Fruit fly (Drosophila melanogaster): ENCODE results near the gene Ccdc58.

Ccdc58 gene

DNA sequence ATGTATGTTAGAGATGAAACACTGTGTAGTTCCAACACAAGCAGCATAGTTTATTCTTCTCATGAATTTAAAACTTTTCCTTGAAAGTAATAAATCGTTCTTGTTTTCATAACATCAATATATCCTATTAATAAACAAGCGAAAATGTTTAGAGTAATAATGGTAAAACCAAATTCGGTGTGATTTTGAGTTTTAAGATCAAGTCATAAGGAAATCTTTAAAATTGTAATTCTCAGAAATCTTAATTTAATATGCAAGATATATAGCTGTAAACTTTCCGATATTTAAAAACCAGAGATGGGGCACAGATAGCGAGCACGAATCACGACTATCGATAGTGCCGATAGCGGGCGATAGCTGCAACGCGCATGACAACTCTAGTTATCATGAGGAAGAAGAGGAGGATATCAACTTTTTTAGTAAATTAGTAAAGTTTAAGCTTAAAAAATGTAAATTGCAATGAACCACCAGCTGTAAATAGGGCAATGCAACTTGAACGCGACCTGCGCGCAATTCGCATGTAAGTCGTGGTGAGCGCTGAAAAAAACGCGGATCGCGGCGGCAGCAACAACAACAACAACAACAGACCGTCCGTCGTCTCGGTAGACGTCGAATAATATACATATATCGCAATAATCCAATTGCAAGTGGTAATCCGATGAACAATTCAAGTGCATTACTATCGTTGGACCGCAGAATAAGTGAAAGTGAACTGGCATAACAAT, 13.0 kb downstream of the Ccdc58 start, which contains the start of the genes Fibp and Deaf1:
Fibp (minus strand) TSS at position 161 of the 725 bp plus-strand sequence.
Deaf1 (plus strand) TSS at position 368 of the 725 bp plus-strand sequence.
- TF ChIP-seq pad (GFP tag; optimal IDR thresholded peaks at IDR 0.05) (peak; percentile 59), CG7045 (GFP tag; optimal IDR thresholded peaks at IDR 0.05) (peak; percentile 76), toe (GFP tag; optimal IDR thresholded peaks at IDR 0.05) (peak; percentile 94), tj (GFP tag; optimal IDR thresholded peaks at IDR 0.05) (peak; percentile 43), CG11617 (GFP tag; optimal IDR thresholded peaks at IDR 0.05) (peak; percentile 85), cic (GFP tag; optimal IDR thresholded peaks at IDR 0.05) (no peak), CG33017 (tag; optimal IDR thresholded peaks at IDR 0.05) (peak; percentile 65), CG5204 (GFP tag; optimal IDR thresholded peaks at IDR 0.05) (no peak), bab1 (GFP tag; optimal IDR thresholded peaks at IDR 0.05) (peak; percentile 79), CG1620 (GFP tag; optimal IDR thresholded peaks at IDR 0.05) (peak; percentile 87), CG7101 (tag; optimal IDR thresholded peaks at IDR 0.05) (peak; percentile 80), ovo (GFP tag; optimal IDR thresholded peaks at IDR 0.05) (peak; percentile 76), cnc (optimal IDR thresholded peaks at IDR 0.05) (no peak), kay (GFP tag; ENCODE audit: borderline replicate concordance) (no peak), Crg-1 (GFP tag; optimal IDR thresholded peaks at IDR 0.05) (peak; percentile 81), CG14711 (tag; optimal IDR thresholded peaks at IDR 0.05) (peak; percentile 96), CG12768 (GFP tag; optimal IDR thresholded peaks at IDR 0.05) (peak; percentile 74), Hr96 (GFP tag; optimal IDR thresholded peaks at IDR 0.05) (peak; percentile 88), Clk (GFP tag; optimal IDR thresholded peaks at IDR 0.05) (peak; percentile 66), Mnt (GFP tag; optimal IDR thresholded peaks at IDR 0.05) (peak; percentile 40)

DNA sequence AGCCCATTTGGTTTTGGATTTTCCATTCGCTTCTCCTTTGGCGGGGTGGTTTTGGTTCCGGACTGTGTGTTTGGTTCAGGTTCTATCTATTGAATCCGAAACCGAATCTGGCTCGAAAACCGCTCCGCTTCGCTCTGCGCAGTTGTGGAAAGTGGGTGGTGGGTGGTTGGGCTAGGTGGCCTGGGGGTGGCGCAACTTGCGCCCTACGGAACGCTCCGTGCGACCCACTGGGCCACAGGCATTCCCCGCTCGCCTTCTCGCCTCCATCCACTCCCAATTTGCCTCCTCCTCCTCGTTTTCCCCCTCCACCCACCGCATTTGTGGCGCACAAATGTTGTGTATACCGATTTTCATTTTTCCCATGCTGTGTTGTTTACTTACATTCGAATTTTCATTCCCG, 13.7 kb downstream of the Ccdc58 start:
- no peak for TF ChIP-seq cic (GFP tag; optimal IDR thresholded peaks at IDR 0.05)
- TF ChIP-seq bab1 (GFP tag; optimal IDR thresholded peaks at IDR 0.05): no peak
- no peak for TF ChIP-seq Mnt (GFP tag; optimal IDR thresholded peaks at IDR 0.05)
- no peak for TF ChIP-seq toe (GFP tag; optimal IDR thresholded peaks at IDR 0.05)
- no peak for TF ChIP-seq kay (GFP tag; ENCODE audit: borderline replicate concordance)
- TF ChIP-seq ovo (GFP tag; optimal IDR thresholded peaks at IDR 0.05): no peak
- no peak for TF ChIP-seq CG12768 (GFP tag; optimal IDR thresholded peaks at IDR 0.05)
- TF ChIP-seq CG33017 (tag; optimal IDR thresholded peaks at IDR 0.05): no peak
- no peak for TF ChIP-seq CG11617 (GFP tag; optimal IDR thresholded peaks at IDR 0.05)

DNA sequence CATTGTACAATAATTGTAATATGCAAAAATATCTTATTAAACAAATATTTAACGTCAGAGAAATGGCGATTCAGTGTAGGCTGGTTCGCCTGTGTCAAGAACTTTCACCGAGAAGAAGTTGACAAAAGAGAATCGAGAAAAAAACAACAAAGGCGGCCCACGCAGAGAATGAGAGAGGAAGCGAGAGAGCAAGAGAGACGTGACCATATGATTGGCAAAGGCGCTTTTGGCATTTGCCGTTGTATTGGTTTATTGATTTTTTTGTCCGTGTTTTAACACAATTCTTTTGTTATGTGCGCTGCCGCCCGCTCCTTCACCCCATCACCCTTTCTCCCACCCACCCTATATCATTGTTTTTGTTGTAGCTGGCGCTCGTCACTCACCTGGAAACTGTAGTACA, 28.2 kb downstream of the Ccdc58 start:
- TF ChIP-seq CG33017 (tag; optimal IDR thresholded peaks at IDR 0.05) (no peak), kay (GFP tag; ENCODE audit: borderline replicate concordance) (no peak), CG14711 (tag; optimal IDR thresholded peaks at IDR 0.05) (no peak), cic (GFP tag; optimal IDR thresholded peaks at IDR 0.05) (no peak), CG1620 (GFP tag; optimal IDR thresholded peaks at IDR 0.05) (no peak), bab1 (GFP tag; optimal IDR thresholded peaks at IDR 0.05) (peak; percentile 10), CG12768 (GFP tag; optimal IDR thresholded peaks at IDR 0.05) (peak; percentile 17), CG7045 (GFP tag; optimal IDR thresholded peaks at IDR 0.05) (no peak)

DNA sequence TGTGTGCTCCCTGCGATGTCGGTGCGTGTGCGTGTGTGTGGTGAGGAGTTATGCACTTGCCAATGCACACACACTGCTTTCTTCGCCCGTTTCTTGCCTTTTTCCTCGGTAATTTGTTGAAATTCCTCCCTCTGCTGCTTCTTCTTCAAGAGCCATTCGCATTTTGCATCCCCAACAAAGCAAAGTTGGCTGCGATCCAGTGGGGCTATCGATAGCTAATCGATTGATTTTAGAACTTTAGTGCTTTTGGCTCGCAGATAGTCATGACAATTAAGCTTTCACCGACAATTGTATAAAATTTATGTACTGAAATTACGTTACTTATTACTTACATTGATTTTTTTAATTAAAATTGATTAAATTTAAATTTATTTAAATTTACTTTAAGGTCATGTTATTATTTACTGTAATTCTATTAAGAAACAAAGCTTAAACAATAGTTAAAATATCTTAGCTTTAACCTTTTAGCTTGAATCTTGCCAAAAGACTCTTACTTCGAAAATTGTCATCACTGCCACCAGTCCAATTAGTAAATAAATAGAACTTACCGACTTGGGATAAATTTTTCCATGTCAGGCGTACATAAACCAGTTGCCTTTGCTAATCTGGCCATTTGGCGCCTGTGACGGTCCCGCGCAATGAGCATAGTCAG, 29.3 kb downstream of the Ccdc58 start, which contains the start of the genes trc and CG32221:
trc (minus strand) TSS at position 162 of the 652 bp plus-strand sequence.
CG32221 (plus strand) TSS at position 528 of the 652 bp plus-strand sequence.
- TF ChIP-seq kay (GFP tag; ENCODE audit: borderline replicate concordance) (no peak), bab1 (GFP tag; optimal IDR thresholded peaks at IDR 0.05) (peak; percentile 66), CG7045 (GFP tag; optimal IDR thresholded peaks at IDR 0.05) (no peak), CG14711 (tag; optimal IDR thresholded peaks at IDR 0.05) (peak; percentile 41), toe (GFP tag; optimal IDR thresholded peaks at IDR 0.05) (no peak), CG33017 (tag; optimal IDR thresholded peaks at IDR 0.05) (peak; percentile 38), CG1620 (GFP tag; optimal IDR thresholded peaks at IDR 0.05) (peak; percentile 61), ovo (GFP tag; optimal IDR thresholded peaks at IDR 0.05) (peak; percentile 53), Hr96 (GFP tag; optimal IDR thresholded peaks at IDR 0.05) (no peak), CG5204 (GFP tag; optimal IDR thresholded peaks at IDR 0.05) (no peak), tj (GFP tag; optimal IDR thresholded peaks at IDR 0.05) (peak; percentile 21), CG12768 (GFP tag; optimal IDR thresholded peaks at IDR 0.05) (no peak), Mnt (GFP tag; optimal IDR thresholded peaks at IDR 0.05) (peak; percentile 63), cnc (optimal IDR thresholded peaks at IDR 0.05) (no peak), Clk (GFP tag; optimal IDR thresholded peaks at IDR 0.05) (no peak), Crg-1 (GFP tag; optimal IDR thresholded peaks at IDR 0.05) (no peak), cic (GFP tag; optimal IDR thresholded peaks at IDR 0.05) (no peak), CG11617 (GFP tag; optimal IDR thresholded peaks at IDR 0.05) (peak; percentile 34), pad (GFP tag; optimal IDR thresholded peaks at IDR 0.05) (peak; percentile 59), CG7101 (tag; optimal IDR thresholded peaks at IDR 0.05) (peak; percentile 75)

DNA sequence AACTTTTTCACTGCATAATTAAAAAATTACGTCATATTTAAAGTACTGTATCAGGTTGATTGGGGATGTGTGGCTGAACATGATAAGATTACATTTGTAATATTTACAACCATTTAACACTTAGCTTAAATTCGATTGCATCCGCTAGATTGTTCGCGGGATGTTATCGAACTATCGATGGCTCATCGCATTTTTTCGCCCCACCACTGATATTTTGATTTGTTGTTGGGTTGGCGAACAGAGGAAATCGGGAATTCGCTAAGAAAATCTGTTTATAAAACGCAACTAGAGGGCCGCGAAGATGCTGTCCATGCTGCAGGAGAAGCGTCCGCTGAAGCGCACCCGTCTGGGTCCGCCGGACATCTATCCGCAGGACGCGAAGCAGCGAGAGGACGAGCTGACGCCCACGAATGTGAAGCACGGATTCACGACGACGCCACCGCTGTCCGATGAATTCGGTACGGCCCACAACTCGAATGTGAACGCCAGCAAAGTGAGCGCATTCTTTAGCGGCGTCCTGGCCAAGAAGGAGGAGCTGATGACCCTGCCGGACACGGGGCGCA, 31.5 kb downstream of the Ccdc58 start, which contains the start of gene kto:
kto (plus strand) TSS at position 240 of the 563 bp plus-strand sequence.
- peak; percentile 3 for TF ChIP-seq cic (GFP tag; optimal IDR thresholded peaks at IDR 0.05)
- no peak for TF ChIP-seq pad (GFP tag; optimal IDR thresholded peaks at IDR 0.05)
- TF ChIP-seq bab1 (GFP tag; optimal IDR thresholded peaks at IDR 0.05): peak; percentile 35
